Worm (Caenorhabditis elegans): ENCODE data around the gene srd-33.

DNA sequence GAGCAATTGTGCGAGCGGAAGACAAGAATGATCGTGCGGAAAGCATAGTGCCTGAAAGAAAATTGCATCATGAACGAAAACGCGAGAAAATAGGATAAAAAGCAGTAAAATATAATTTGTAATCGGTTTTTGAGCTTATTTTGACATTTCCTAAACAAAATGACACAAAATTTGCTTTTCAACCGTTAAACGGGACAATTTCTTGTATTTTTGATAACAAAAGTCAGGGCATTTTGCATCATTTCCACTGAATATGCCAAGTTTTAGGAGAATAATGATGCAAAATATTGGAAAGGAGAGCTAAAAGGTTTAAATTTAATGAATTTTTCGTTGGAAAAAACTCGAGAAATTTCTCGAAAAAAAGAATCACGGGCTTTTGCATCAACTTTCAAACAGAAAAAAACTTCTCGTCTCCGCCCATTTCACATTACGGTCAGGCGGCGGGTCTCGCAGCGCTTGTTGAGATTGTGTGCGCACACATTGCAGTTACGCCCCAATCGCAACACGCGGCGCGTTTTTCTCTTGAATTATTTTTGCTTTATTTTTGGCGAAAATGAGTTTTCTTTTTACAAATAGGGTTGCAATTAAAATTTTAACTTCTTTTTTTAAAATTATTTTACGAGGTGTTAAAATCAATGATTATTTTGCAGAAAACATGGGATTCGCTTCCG, 45.2 kb upstream of the srd-33 start, which contains the start of the genes hsp-6 and C37H5.5:
- TF ChIP-seq zip-5 (tag; optimal IDR thresholded peaks at IDR 0.05): no peak
- no peak for TF ChIP-seq ceh-9 (tag; optimal IDR thresholded peaks at IDR 0.05)
- no peak for TF ChIP-seq rnt-1 (tag; optimal IDR thresholded peaks at IDR 0.05)
- no peak for TF ChIP-seq sdc-2 (tag; optimal IDR thresholded peaks at IDR 0.05)
- no peak for TF ChIP-seq dve-1 (tag; optimal IDR thresholded peaks at IDR 0.05)
- no peak for TF ChIP-seq pha-2 (tag; optimal IDR thresholded peaks at IDR 0.05)
- TF ChIP-seq sox-4 (tag; optimal IDR thresholded peaks at IDR 0.05): no peak
- peak; percentile 5 for TF ChIP-seq F13H6.1 (tag; optimal IDR thresholded peaks at IDR 0.05)

Data from whole organism, late embryonic.